Worm (Caenorhabditis elegans): ENCODE data around the gene hot-2.

Gene hot-2

DNA sequence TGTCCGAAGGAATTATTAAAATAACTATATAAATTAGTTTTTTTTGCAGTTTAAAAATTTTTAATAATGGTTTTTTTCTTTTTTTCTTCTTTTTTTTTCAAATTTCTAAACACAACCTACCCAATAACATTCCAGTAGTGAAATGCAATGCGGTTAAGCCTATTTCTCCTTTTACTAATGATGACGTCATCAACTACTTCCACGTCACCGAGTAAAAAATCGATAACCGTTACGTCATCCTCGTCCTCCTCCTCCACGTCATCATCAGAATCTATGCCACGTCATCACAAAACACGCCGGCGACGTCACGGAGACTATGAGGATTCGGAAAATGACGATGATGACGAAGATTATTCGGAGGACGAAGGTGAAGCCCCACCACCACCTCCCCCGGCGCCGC, at the start of gene hot-2:
hot-2 (plus strand) TSS at position 134 of the 400 bp plus-strand sequence.
- TF ChIP-seq dao-5 (tag; optimal IDR thresholded peaks at IDR 0.05) (no peak), him-1 (tag; optimal IDR thresholded peaks at IDR 0.05) (no peak), W03F9.2 (tag; optimal IDR thresholded peaks at IDR 0.05) (no peak)

DNA sequence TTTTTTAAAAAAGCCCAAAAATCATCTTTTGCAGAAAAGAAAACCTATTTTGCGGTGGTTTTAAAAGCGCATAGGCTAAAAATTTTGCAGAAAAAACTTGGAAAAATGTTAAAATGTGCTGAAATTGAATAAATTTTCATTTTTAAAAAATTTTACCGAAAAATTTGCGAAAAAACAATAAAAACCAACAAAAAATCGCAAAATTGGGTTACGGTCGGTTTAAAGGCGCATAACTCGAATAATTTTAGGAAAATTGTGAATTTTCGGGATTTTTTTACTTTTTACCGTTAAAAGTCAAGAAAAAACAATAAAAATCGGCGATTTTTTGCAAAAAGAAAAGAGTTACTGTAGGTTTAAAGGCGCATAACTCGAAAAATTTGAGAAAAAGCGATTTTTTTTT, 49.3 kb upstream of the hot-2 start:
- TF ChIP-seq W03F9.2 (tag; optimal IDR thresholded peaks at IDR 0.05) (no peak), dao-5 (tag; optimal IDR thresholded peaks at IDR 0.05) (no peak), him-1 (tag; optimal IDR thresholded peaks at IDR 0.05) (no peak)

DNA sequence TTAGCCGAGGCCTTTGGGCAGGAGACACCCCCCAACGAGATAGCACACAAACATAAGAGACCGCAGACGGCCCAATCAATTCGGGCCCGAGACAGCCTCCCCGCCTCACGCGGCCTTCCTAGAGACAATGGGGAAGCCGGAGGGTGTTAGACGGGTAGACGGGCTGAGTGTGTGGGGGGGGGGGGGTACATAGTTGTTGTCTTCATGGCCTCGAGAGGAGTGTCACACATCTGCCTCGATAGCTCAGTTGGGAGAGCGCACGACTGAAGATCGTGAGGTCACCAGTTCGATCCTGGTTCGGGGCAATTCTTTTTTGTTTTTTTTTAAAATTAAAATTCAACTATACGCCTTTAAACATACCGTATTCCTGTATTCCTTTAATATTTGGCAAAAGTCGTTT, 48.7 kb upstream of the hot-2 start:
- TF ChIP-seq him-1 (tag; optimal IDR thresholded peaks at IDR 0.05): peak; percentile 49
- TF ChIP-seq dao-5 (tag; optimal IDR thresholded peaks at IDR 0.05): peak; percentile 50
- no peak for TF ChIP-seq W03F9.2 (tag; optimal IDR thresholded peaks at IDR 0.05)

DNA sequence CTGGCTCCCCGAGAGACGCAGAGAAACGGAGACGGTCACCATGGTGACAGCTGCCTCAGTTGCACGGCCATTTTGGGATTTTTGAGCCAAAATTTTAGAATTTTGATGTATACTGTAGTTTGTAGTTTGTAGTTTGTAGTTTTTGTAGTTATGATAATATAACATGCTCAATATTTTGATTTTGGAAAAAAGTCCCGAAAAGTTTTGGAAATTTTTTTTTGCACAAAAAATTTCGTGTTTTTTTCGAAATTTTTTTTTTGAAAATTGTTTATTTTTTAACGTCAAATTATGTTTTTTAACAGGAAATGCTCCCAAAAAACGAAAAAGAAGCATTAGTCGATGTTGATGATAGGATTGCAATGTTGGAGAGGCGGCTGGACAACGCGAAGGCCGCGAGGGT, 47.3 kb upstream of the hot-2 start, which contains the start of gene dyf-17:
dyf-17 (plus strand) TSS at position 301 of the 400 bp plus-strand sequence.
- TF ChIP-seq dao-5 (tag; optimal IDR thresholded peaks at IDR 0.05): no peak
- no peak for TF ChIP-seq him-1 (tag; optimal IDR thresholded peaks at IDR 0.05)
- no peak for TF ChIP-seq W03F9.2 (tag; optimal IDR thresholded peaks at IDR 0.05)

DNA sequence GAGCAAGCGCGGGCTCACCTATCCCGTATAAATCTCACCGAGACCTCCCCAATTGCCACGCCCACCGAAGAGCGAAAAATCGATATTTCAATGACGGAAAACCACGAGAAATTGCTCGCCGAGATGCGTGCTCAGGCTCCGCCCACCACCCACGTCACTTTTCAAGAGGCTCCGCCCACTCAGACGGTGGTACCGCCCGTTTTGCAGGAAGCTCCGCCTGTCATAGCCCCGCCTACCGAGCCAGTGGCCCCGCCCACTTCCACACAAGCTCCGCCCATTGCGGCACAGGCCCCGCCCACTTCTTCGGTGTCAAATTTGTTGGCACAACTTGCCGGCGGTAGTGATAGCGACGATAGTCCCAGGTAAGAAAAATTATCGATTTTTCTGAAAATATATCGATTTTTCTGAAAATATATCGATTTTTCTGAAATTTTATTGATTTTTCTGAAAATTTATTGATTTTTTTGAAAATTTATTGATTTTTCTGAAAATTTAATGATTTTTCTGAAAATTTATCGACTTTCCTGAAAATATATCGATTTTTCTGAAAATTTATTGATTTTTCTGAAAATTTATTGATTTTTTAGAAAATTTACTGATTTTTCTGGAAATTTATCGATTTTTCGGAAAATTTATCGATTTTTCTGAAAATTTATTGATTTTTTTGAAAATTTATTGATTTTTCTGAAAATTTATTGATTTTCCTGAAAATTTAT, 44.9 kb upstream of the hot-2 start:
- TF ChIP-seq him-1 (tag; optimal IDR thresholded peaks at IDR 0.05) (no peak), W03F9.2 (tag; optimal IDR thresholded peaks at IDR 0.05) (no peak), dao-5 (tag; optimal IDR thresholded peaks at IDR 0.05) (no peak)

DNA sequence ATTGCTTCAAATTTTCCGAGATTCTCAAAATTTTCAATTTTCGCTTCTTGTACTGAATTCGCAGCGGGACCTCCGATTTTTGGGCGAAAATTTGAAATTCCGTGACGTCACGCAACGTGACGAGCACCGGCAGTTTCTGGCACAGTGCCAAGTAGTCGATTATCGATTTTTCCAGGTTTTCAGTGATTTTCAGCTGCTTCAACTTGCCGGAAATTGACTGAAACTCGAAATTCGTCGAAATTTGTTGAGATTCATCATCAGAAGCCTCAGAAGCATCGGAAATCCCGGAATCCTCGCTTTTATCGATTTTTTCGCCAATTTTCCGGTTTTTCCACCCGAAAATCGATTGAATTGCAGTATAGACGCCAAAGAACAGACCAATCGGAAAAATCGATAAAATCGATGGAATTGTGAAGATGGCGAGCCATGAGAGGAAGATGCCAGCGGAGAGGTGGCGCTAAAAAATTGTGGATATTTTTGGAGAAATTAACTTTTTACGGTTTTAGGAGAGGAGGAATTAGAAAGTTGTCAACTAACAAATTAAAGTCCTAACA, 42.6 kb upstream of the hot-2 start:
- TF ChIP-seq dao-5 (tag; optimal IDR thresholded peaks at IDR 0.05) (no peak), him-1 (tag; optimal IDR thresholded peaks at IDR 0.05) (no peak), W03F9.2 (tag; optimal IDR thresholded peaks at IDR 0.05) (no peak)

DNA sequence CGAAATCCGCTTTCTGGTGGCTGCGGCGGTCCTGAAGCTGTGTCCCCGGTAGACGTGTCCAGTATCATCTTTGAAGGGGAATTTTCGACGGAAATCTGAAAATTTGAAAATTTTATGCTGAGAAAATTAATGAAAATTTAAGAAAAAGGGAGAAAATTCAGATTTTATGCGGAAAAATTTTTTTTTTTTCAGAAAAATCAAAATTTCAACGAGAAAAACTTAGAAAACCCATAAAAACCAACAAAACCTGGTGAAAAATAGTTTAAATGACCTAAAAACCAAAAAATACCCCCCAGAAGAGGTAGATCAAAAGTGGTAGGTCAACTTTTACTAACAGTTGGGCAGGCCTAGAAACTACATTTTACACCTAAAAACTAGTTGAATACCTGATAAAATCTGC, 41.1 kb upstream of the hot-2 start, which contains the start of gene Y39B6A.10:
Y39B6A.10 (minus strand) TSS at position 101 of the 400 bp plus-strand sequence.
- TF ChIP-seq dao-5 (tag; optimal IDR thresholded peaks at IDR 0.05) (no peak), W03F9.2 (tag; optimal IDR thresholded peaks at IDR 0.05) (no peak), him-1 (tag; optimal IDR thresholded peaks at IDR 0.05) (no peak)

DNA sequence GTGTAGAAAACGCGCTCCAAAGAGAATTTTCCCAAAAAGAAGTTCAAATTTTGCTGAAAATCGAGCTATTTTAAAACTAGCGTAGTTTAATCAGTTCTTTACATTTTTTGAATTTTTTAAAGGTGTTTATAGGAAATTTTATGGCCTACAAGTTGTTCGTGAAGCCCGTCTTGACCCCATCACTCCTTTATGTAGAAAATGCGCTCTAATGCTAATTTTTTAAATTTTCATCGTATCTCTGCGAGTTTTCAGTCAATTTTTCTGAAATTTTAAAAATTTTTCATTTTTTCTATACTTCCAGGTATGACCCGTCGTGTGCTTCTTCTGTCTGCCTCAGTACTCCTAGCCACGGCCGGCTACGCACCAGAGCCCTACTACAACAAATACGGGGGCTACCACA, 38.4 kb upstream of the hot-2 start, which contains the start of gene Y39B6A.9:
Y39B6A.9 (plus strand) TSS at position 301 of the 400 bp plus-strand sequence.
- TF ChIP-seq dao-5 (tag; optimal IDR thresholded peaks at IDR 0.05): no peak
- no peak for TF ChIP-seq W03F9.2 (tag; optimal IDR thresholded peaks at IDR 0.05)
- TF ChIP-seq him-1 (tag; optimal IDR thresholded peaks at IDR 0.05): no peak

DNA sequence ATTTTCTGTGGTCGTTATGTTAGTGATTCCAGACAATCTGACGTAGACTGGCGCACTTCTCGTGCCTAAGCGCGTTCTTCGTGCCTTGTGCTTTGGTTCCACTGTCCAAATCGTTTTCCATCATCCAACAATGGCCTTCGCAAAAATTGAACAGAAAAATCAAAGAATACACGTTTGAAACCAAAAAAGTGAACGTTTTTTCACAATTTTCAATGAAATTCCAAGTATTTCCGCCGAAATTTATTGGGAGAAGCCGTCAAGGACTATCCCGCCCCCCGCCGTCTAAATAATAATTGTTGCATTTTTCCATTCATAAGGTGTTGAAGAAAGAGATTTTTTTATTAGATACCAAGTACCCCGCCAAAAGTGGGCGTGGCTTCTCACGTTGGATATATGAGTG, 34.1 kb upstream of the hot-2 start, which contains the start of gene cpg-23:
cpg-23 (plus strand) TSS at position 301 of the 400 bp plus-strand sequence.
- TF ChIP-seq him-1 (tag; optimal IDR thresholded peaks at IDR 0.05): no peak
- no peak for TF ChIP-seq W03F9.2 (tag; optimal IDR thresholded peaks at IDR 0.05)
- TF ChIP-seq dao-5 (tag; optimal IDR thresholded peaks at IDR 0.05): no peak

DNA sequence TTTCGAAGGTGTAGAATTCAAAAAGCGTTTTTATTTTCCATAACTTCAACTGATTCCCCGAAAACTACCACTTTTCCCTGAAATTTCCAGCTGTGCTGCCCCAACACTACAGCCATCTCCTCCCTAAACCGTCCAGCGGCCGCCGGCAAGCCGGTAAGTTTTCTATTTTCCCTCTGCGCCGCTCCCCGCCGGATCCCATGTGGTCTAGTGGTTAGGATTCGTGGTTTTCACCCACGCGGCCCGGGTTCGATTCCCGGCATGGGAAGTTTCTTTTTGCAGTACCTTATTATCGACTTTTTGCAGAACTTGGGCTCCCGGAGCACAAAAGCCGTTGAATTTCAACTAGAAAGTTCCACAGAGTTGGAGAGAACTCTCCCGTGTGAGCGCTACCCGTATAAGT, 32.0 kb upstream of the hot-2 start:
- TF ChIP-seq him-1 (tag; optimal IDR thresholded peaks at IDR 0.05) (no peak), W03F9.2 (tag; optimal IDR thresholded peaks at IDR 0.05) (no peak), dao-5 (tag; optimal IDR thresholded peaks at IDR 0.05) (no peak)

DNA sequence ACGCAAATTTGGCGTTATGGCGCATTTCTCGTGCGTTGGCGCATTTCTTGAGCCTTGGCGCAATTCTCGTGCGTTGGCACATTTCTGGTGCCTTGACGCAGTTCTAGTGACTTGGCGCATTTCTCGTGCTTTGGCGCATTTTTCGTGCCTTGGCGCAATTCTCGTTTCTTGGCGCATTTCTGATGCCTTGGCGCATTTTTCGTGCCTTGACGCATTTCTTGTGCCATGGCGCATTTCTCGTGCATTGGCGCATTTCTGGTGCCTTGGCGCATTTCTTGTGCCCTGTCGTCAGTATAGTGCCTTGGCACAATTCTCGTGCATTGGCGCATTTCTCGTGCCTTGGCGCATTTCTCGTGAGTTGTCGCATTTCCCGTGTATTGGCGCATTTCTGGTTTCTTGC, 26.2 kb upstream of the hot-2 start:
- TF ChIP-seq W03F9.2 (tag; optimal IDR thresholded peaks at IDR 0.05): no peak
- TF ChIP-seq him-1 (tag; optimal IDR thresholded peaks at IDR 0.05): no peak
- TF ChIP-seq dao-5 (tag; optimal IDR thresholded peaks at IDR 0.05): no peak

DNA sequence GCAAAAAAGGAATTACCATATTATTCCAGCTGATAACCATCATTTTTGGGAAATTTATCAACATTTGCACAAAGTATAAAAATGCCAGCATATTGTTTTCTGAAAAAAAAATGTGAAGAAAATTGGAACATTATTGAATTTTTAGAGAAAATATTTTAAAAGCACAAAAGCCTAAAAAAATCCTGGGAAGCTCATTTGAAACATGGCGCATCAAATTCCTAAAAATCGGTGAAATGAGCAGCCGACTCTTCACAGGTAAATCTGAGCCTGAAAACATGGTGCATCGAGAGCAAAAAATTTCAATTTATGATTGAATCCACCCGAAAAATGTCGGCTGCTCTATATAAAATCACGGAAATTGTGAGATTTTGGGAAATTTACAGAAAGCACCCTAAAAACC, 25.5 kb upstream of the hot-2 start, which contains the start of gene Y39B6A.7:
Y39B6A.7 (minus strand) TSS at position 101 of the 400 bp plus-strand sequence.
- no peak for TF ChIP-seq dao-5 (tag; optimal IDR thresholded peaks at IDR 0.05)
- TF ChIP-seq W03F9.2 (tag; optimal IDR thresholded peaks at IDR 0.05): no peak
- TF ChIP-seq him-1 (tag; optimal IDR thresholded peaks at IDR 0.05): no peak

DNA sequence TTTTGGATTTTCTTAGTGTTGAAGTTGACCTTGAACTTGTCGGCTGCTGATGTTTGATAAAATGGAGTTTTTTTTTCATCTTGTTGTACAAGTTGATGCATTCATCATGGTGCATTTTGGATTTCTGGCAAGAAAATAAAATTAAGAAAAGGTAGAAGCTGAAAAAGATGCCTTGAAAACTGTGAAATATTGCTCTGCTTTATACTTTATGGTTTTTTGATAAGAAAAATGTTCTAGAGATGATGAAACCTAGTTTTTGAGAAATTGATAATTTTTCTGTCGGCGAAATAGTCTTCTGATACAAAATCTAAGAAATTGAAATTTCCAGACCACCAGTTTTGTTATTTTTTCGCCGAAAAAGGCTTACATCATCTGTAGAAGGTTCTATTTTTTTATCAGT, 22.2 kb upstream of the hot-2 start, which contains the start of gene Y39B6A.69:
Y39B6A.69 (minus strand) TSS at position 101 of the 400 bp plus-strand sequence.
- TF ChIP-seq dao-5 (tag; optimal IDR thresholded peaks at IDR 0.05) (no peak), him-1 (tag; optimal IDR thresholded peaks at IDR 0.05) (no peak), W03F9.2 (tag; optimal IDR thresholded peaks at IDR 0.05) (no peak)

DNA sequence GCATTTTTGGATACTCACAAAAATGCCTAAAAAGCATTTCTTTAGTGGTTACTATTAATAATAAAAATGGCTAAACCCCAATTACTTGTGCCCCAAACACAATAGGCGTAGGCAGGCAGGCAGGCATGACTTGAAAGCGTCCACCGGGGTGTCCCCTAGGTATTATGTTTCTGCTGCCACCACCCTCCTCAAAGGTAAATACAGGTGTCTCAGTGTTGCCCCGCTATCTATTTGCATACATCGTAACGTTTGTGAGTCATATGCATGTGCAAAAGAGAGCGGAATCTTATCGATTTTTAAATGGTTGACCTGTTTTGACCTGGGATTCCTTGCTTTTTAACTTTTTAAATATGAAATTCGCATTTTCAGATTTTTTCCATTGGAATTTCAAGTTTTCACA, 21.3 kb upstream of the hot-2 start:
- TF ChIP-seq dao-5 (tag; optimal IDR thresholded peaks at IDR 0.05) (no peak), W03F9.2 (tag; optimal IDR thresholded peaks at IDR 0.05) (no peak), him-1 (tag; optimal IDR thresholded peaks at IDR 0.05) (no peak)
